Fruit fly (Drosophila melanogaster) whole organism, embryonic: ENCODE results near the gene vari.

ENCODE experiments used
- Abd-B ChIP-seq: fragments of 200-800 bp; sonication (Bioruptor generic); optimal IDR thresholded peaks from 2 replicates; lab custom pipeline; 2018; ENCODE audit warnings: missing biosample characterization, mild to moderate bottlenecking, missing genetic modification characterization, moderate library complexity
- B-H2 ChIP-seq: fragments of 200-800 bp; sonication (Bioruptor generic); optimal IDR thresholded peaks from 2 replicates; lab custom pipeline; 2018; ENCODE audit warnings: missing biosample characterization, mild to moderate bottlenecking, missing genetic modification characterization
- CG10209 ChIP-seq: fragments of 200-800 bp; sonication (Bioruptor generic); optimal IDR thresholded peaks from 3 replicates; lab custom pipeline; 2017; ENCODE audit warnings: missing biosample characterization, mild to moderate bottlenecking, missing genetic modification characterization, missing genetic modification reagents
- CG10267 ChIP-seq: fragments of 200-800 bp; sonication (Bioruptor generic); optimal IDR thresholded peaks from 2 replicates; lab custom pipeline; 2018; ENCODE audit warnings: missing biosample characterization, mild to moderate bottlenecking, missing genetic modification characterization, moderate library complexity
- CG10366 ChIP-seq: fragments of 200-800 bp; sonication (Bioruptor generic); IDR thresholded peaks from 2 replicates; pipeline ENCODE4 v1.3.6; 2022; ENCODE audit warnings: missing biosample characterization, missing genetic modification characterization
- CG10462 ChIP-seq: fragments of 200-800 bp; sonication (Bioruptor generic); optimal IDR thresholded peaks from 2 replicates; lab custom pipeline; 2016; ENCODE audit warnings: missing biosample characterization, missing genetic modification characterization
- CG12104 ChIP-seq: fragments of 200-800 bp; sonication (Bioruptor generic); optimal IDR thresholded peaks from 3 replicates; lab custom pipeline; 2016; ENCODE audit warnings: missing biosample characterization, missing genetic modification characterization
- CG12155 ChIP-seq: fragments of 200-800 bp; sonication (Bioruptor generic); optimal IDR thresholded peaks from 3 replicates; lab custom pipeline; 2016; ENCODE audit warnings: missing biosample characterization, missing genetic modification characterization
- CG13424 ChIP-seq: fragments of 200-800 bp; sonication (Bioruptor generic); optimal IDR thresholded peaks from 2 replicates; lab custom pipeline; 2019; ENCODE audit warnings: missing biosample characterization, mild to moderate bottlenecking, missing genetic modification characterization, moderate library complexity
- CG17186 ChIP-seq: fragments of 200-800 bp; sonication (Bioruptor generic); optimal IDR thresholded peaks from 3 replicates; lab custom pipeline; 2017; ENCODE audit warnings: missing biosample characterization, missing genetic modification reagents, missing genetic modification characterization
- CG1792 ChIP-seq: fragments of 200-800 bp; sonication (Bioruptor generic); optimal IDR thresholded peaks from 2 replicates; lab custom pipeline; 2016; ENCODE audit warnings: missing biosample characterization, missing genetic modification characterization
- CG18476 ChIP-seq: fragments of 200-800 bp; sonication (Bioruptor generic); optimal IDR thresholded peaks from 2 replicates; lab custom pipeline; 2016; ENCODE audit warnings: missing biosample characterization, mild to moderate bottlenecking, missing genetic modification characterization
- CG30020 ChIP-seq: fragments of 200-800 bp; optimal IDR thresholded peaks from 2 replicates; lab custom pipeline; 2019; ENCODE audit warnings: missing biosample characterization, mild to moderate bottlenecking, missing genetic modification characterization, moderate library complexity
- CG3163 ChIP-seq: fragments of 200-800 bp; sonication (Bioruptor generic); optimal IDR thresholded peaks from 3 replicates; lab custom pipeline; 2016; ENCODE audit warnings: missing biosample characterization, missing genetic modification characterization
- CG33557 ChIP-seq: fragments of 200-800 bp; sonication (Bioruptor generic); optimal IDR thresholded peaks from 2 replicates; lab custom pipeline; 2019; ENCODE audit warnings: missing biosample characterization, mild to moderate bottlenecking, missing genetic modification characterization, moderate library complexity
- CG34376 ChIP-seq: fragments of 200-800 bp; sonication (Bioruptor generic); optimal IDR thresholded peaks from 2 replicates; lab custom pipeline; 2018; ENCODE audit warnings: missing biosample characterization, mild to moderate bottlenecking, missing genetic modification characterization
- CG3847 ChIP-seq: fragments of 200-800 bp; sonication (Bioruptor generic); IDR thresholded peaks from 2 replicates; pipeline ENCODE4 v1.3.6; 2022; ENCODE audit warnings: missing biosample characterization, missing genetic modification characterization
- CG4404 ChIP-seq: fragments of 200-800 bp; sonication (Bioruptor generic); IDR thresholded peaks from 2 replicates; pipeline ENCODE4 v1.3.6; 2022; ENCODE audit warnings: missing biosample characterization, missing genetic modification characterization
- CG6254 ChIP-seq: fragments of 200-800 bp; sonication (Bioruptor generic); optimal IDR thresholded peaks from 3 replicates; lab custom pipeline; 2017; ENCODE audit warnings: mild to moderate bottlenecking, missing biosample characterization, missing genetic modification reagents, missing genetic modification characterization
- CG7963 ChIP-seq: fragments of 200-800 bp; sonication (Bioruptor generic); IDR thresholded peaks from 3 replicates; pipeline ENCODE4 v1.3.6; 2022; ENCODE audit warnings: missing biosample characterization, missing genetic modification characterization; ENCODE audit not compliant: partially characterized antibody
- Dref ChIP-seq: fragments of 200-800 bp; sonication (Bioruptor generic); IDR thresholded peaks from 2 replicates; pipeline ENCODE4 v1.3.6; 2022; ENCODE audit warnings: missing biosample characterization, missing genetic modification characterization
- Ets97D ChIP-seq: fragments of 200-800 bp; sonication (Bioruptor generic); optimal IDR thresholded peaks from 3 replicates; lab custom pipeline; 2016; ENCODE audit warnings: missing biosample characterization, missing genetic modification characterization
- Gug ChIP-seq: fragments of 200-800 bp; sonication (Bioruptor generic); IDR thresholded peaks from 4 replicates; pipeline ENCODE4 v1.3.6; 2022; ENCODE audit warnings: missing biosample characterization, missing genetic modification characterization
- Mad ChIP-seq: fragments of 200-800 bp; sonication (Bioruptor generic); optimal IDR thresholded peaks from 2 replicates; lab custom pipeline; 2016; ENCODE audit warnings: missing biosample characterization, missing genetic modification characterization
- Sox100B ChIP-seq: fragments of 200-800 bp; sonication (Bioruptor generic); optimal IDR thresholded peaks from 3 replicates; lab custom pipeline; 2018; ENCODE audit warnings: missing biosample characterization, mild to moderate bottlenecking, missing genetic modification characterization
- Sox102F ChIP-seq: fragments of 200-800 bp; sonication (Bioruptor generic); optimal IDR thresholded peaks from 2 replicates; lab custom pipeline; 2018; ENCODE audit warnings: missing biosample characterization, mild to moderate bottlenecking, missing genetic modification characterization, moderate library complexity
- Xbp1 ChIP-seq: fragments of 200-800 bp; sonication (Bioruptor generic); optimal IDR thresholded peaks from 3 replicates; lab custom pipeline; 2016; ENCODE audit warnings: missing biosample characterization, mild to moderate bottlenecking, missing genetic modification characterization
- ab ChIP-seq: fragments of 200-800 bp; sonication (Bioruptor generic); optimal IDR thresholded peaks from 2 replicates; lab custom pipeline; 2016; ENCODE audit warnings: missing biosample characterization, missing genetic modification characterization
- bcd ChIP-seq: fragments of 200-800 bp; sonication (Bioruptor generic); optimal IDR thresholded peaks from 2 replicates; lab custom pipeline; 2017; ENCODE audit warnings: missing biosample characterization, mild to moderate bottlenecking, missing genetic modification characterization
- dm ChIP-seq: fragments of 200-800 bp; sonication (Bioruptor generic); optimal IDR thresholded peaks from 3 replicates; lab custom pipeline; 2016; ENCODE audit warnings: missing biosample characterization, missing genetic modification characterization
- dmrt11E ChIP-seq: fragments of 200-800 bp; sonication (Bioruptor generic); optimal IDR thresholded peaks from 3 replicates; lab custom pipeline; 2018; ENCODE audit warnings: missing biosample characterization, mild to moderate bottlenecking, missing genetic modification characterization, moderate library complexity
- gsb-n ChIP-seq: fragments of 200-800 bp; sonication (Bioruptor generic); optimal IDR thresholded peaks from 3 replicates; lab custom pipeline; 2018; ENCODE audit warnings: missing biosample characterization, mild to moderate bottlenecking, missing genetic modification characterization
- ham ChIP-seq: fragments of 200-800 bp; sonication (Bioruptor generic); IDR thresholded peaks from 2 replicates; pipeline ENCODE4 v1.3.6; 2022; ENCODE audit warnings: missing biosample characterization, missing genetic modification characterization
- hkb ChIP-seq, 2 experiments: fragments of 200-800 bp in 1 of 2; fragments of >200 bp in 1 of 2; sonication (Bioruptor generic) in 1 of 2; IDR thresholded peaks in 1 of 2; optimal IDR thresholded peaks in 1 of 2; 2 replicates each; pipeline versions ENCODE4 v1.3.6 to Lab custom; 2017 to 2022; ENCODE audit warnings: missing biosample characterization in 1 of 2, missing genetic modification characterization in 1 of 2
- insv ChIP-seq, 2 experiments: fragments of 200-800 bp; sonication (Bioruptor generic); optimal IDR thresholded peaks; 3 replicates each; lab custom pipeline; 2016 to 2018; ENCODE audit warnings: missing biosample characterization in 2 of 2, missing genetic modification characterization in 2 of 2
- mld ChIP-seq: fragments of 200-800 bp; sonication (Bioruptor generic); IDR thresholded peaks from 3 replicates; pipeline ENCODE4 v1.3.6; 2022; ENCODE audit warnings: missing biosample characterization, missing genetic modification characterization; ENCODE audit not compliant: partially characterized antibody
- nerfin-2 ChIP-seq: fragments of 200-800 bp; sonication (Bioruptor generic); IDR thresholded peaks from 2 replicates; pipeline ENCODE4 v1.3.6; 2022; ENCODE audit warnings: missing biosample characterization, missing genetic modification characterization; ENCODE audit not compliant: partially characterized antibody
- onecut ChIP-seq: fragments of 200-800 bp; sonication (Bioruptor generic); IDR thresholded peaks from 2 replicates; pipeline ENCODE4 v1.3.6; 2022; ENCODE audit warnings: missing biosample characterization, missing genetic modification characterization
- pb ChIP-seq: fragments of 200-800 bp; sonication (Bioruptor generic); optimal IDR thresholded peaks from 3 replicates; lab custom pipeline; 2016; ENCODE audit warnings: missing biosample characterization, missing genetic modification characterization
- pum ChIP-seq: fragments of 200-800 bp; sonication (Bioruptor generic); optimal IDR thresholded peaks from 2 replicates; lab custom pipeline; 2016; ENCODE audit warnings: missing biosample characterization, missing genetic modification characterization
- ro ChIP-seq: fragments of 200-800 bp; sonication (Bioruptor generic); IDR thresholded peaks from 2 replicates; pipeline ENCODE4 v1.3.6; 2022; ENCODE audit warnings: missing biosample characterization, missing genetic modification characterization
- salm ChIP-seq: fragments of 200-800 bp; sonication (Bioruptor generic); optimal IDR thresholded peaks from 2 replicates; lab custom pipeline; 2018; ENCODE audit warnings: missing biosample characterization, mild to moderate bottlenecking, missing genetic modification characterization
- seq ChIP-seq: fragments of 200-800 bp; sonication (Bioruptor generic); IDR thresholded peaks from 2 replicates; pipeline ENCODE4 v1.3.6; 2022; ENCODE audit warnings: missing biosample characterization, missing genetic modification characterization
- sisA ChIP-seq: fragments of 200-800 bp; sonication (Bioruptor generic); IDR thresholded peaks from 2 replicates; pipeline ENCODE4 v1.3.6; 2022; ENCODE audit warnings: missing biosample characterization, missing genetic modification characterization
- ssp ChIP-seq: fragments of 200-800 bp; sonication (Bioruptor generic); IDR thresholded peaks from 2 replicates; pipeline ENCODE4 v1.3.6; 2022; ENCODE audit warnings: missing biosample characterization, missing genetic modification characterization
- tin ChIP-seq: fragments of 200-800 bp; sonication (Bioruptor generic); optimal IDR thresholded peaks from 3 replicates; lab custom pipeline; 2016; ENCODE audit warnings: missing biosample characterization, missing genetic modification characterization
- tup ChIP-seq: fragments of 200-800 bp; sonication (Bioruptor generic); optimal IDR thresholded peaks from 2 replicates; lab custom pipeline; 2016; ENCODE audit warnings: missing biosample characterization, mild to moderate bottlenecking, missing genetic modification characterization, moderate library complexity
- twi ChIP-seq: fragments of 200-800 bp; optimal IDR thresholded peaks from 2 replicates; lab custom pipeline; 2019; ENCODE audit warnings: missing biosample characterization, mild to moderate bottlenecking, missing genetic modification characterization, moderate library complexity
- unc-4 ChIP-seq: fragments of 200-800 bp; sonication (Bioruptor generic); IDR thresholded peaks from 2 replicates; pipeline ENCODE4 v1.3.6; 2022; ENCODE audit warnings: missing biosample characterization, missing genetic modification characterization; ENCODE audit not compliant: partially characterized antibody
- vfl ChIP-seq: fragments of 200-800 bp; sonication (Bioruptor generic); optimal IDR thresholded peaks from 2 replicates; lab custom pipeline; 2016; ENCODE audit warnings: missing biosample characterization, missing genetic modification characterization
- vvl ChIP-seq: fragments of 200-800 bp; sonication (Bioruptor generic); IDR thresholded peaks from 2 replicates; pipeline ENCODE4 v1.3.6; 2022; ENCODE audit warnings: missing biosample characterization, missing genetic modification characterization

Gene vari

dm6 chr2L:20770242-20770769 is 26.5 kb downstream of the vari start, which contains the start of gene cad (continued):
- TF ChIP-seq ro (GFP tag; lab: Robert Waterston, UW) (no peak), CG10462 (GFP tag; lab: Kevin White, UChicago) (no peak), insv (GFP tag; optimal IDR thresholded peaks at IDR 0.05; lab: Kevin White, UChicago) (no peak), Dref (no peak), salm (tag; lab: Kevin White, UChicago) (no peak), gsb-n (tag; lab: Kevin White, UChicago) (peak; percentile 30), dmrt11E (tag; lab: Kevin White, UChicago) (no peak), Xbp1 (GFP tag; lab: Kevin White, UChicago) (no peak), Sox102F (GFP tag; lab: Kevin White, UChicago) (no peak), Sox100B (GFP tag; lab: Kevin White, UChicago) (no peak), pb (GFP tag; lab: Kevin White, UChicago) (no peak), B-H2 (peak; percentile 7), CG18476 (GFP tag; lab: Kevin White, UChicago) (no peak), twi (tag; lab: Kevin White, UChicago) (peak; percentile 25), ab (no peak), Ets97D (GFP tag; lab: Kevin White, UChicago) (peak; percentile 92), pum (no peak), seq (GFP tag; lab: Robert Waterston, UW) (peak; percentile 99), ssp (GFP tag; lab: Robert Waterston, UW) (no peak), CG33557 (GFP tag; lab: Kevin White, UChicago) (peak; percentile 5), CG17186 (GFP tag; lab: Kevin White, UChicago) (no peak), CG30020 (tag; lab: Kevin White, UChicago) (no peak), mld (GFP tag; lab: Robert Waterston, UW) (no peak), CG3163 (no peak), CG4404 (GFP tag; lab: Robert Waterston, UW) (no peak), CG7963 (GFP tag; lab: Robert Waterston, UW) (no peak), bcd (peak; percentile 27), vvl (GFP tag; lab: Robert Waterston, UW) (peak; percentile 75), unc-4 (GFP tag; lab: Robert Waterston, UW) (no peak), nerfin-2 (no peak), CG13424 (peak; percentile 11), CG1792 (GFP tag; lab: Kevin White, UChicago) (no peak), CG6254 (GFP tag; lab: Kevin White, UChicago) (no peak), CG3847 (GFP tag; lab: Robert Waterston, UW) (peak; percentile 41; the same call in 1 of the 2 replicates), onecut (no peak), vfl (GFP tag; lab: Kevin White, UChicago) (no peak), Abd-B (GFP tag; lab: Kevin White, UChicago) (no peak), Mad (no peak), CG10366 (GFP tag; lab: Robert Waterston, UW) (peak; percentile 36; the same call in 1 of the 2 replicates), CG10267 (tag; lab: Kevin White, UChicago) (peak; percentile 6), ham (GFP tag; lab: Robert Waterston, UW) (no peak), dm (GFP tag; lab: Kevin White, UChicago) (no peak), Gug (no peak), CG12104 (GFP tag; lab: Kevin White, UChicago) (no peak), CG12155 (GFP tag; lab: Kevin White, UChicago) (no peak), tup (no peak), sisA (GFP tag; lab: Robert Waterston, UW) (no peak), tin (GFP tag; lab: Kevin White, UChicago) (no peak), CG10209 (no peak), hkb (optimal IDR thresholded peaks at IDR 0.05; lab: Kevin White, UChicago) (no peak), hkb (GFP tag; IDR thresholded peaks at IDR 0.05; lab: Robert Waterston, UW) (peak; percentile 61; the same call in 1 of the 2 replicates), CG34376 (GFP tag; lab: Kevin White, UChicago) (peak; percentile 37)
